Fruit fly (Drosophila melanogaster): ENCODE measurements around the gene sc.

The sc gene

DNA sequence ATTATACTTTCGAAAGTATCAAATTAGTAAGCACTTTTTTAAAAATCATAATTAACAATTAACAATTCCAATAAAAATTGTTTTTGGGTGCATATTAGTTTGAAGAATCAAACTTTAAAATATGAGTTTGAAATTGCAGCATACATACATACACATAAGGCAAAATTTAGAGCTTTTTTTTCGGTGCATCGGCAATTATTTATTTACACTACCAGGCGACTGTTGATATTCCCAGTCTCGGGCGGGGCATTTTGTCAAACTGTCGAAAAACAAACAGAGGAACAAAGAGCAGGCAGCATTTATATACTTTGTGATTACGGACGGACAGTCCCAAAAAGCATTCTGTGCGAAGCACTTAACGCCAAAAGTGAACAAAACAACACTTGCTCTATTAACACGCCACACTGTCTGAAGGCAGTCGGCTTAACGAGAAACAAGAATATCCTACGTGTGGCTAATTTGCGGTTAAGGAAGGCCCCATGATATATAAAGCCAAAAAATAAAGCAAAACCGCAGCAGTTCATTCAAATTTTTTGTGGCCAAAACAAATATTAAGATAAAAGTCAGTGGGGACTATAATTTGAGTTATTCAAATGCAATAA is 33.7 kb upstream of the sc start (continued):
- no peak for TF ChIP-seq net (GFP tag; optimal IDR thresholded peaks at IDR 0.05)
- TF ChIP-seq Hr39 (GFP tag; optimal IDR thresholded peaks at IDR 0.05) = no peak

DNA sequence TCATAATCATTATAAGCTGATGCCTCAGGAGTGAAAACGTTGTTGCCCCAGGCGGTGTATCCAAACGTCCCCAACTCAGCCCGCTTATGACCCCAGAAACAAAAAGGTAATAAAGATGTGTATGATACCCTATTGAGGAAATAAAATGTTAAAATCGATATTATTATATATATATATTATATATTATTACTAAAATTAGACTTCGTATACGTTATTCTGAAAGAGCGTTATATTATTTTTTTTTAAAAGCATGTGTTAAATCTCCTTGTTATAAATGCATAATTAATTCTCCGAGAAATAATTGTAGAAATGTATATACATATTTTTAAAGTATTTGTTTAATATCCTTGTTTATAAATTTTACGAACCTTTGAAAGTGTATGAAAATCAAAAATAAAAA is 31.9 kb upstream of the sc start:
- TF ChIP-seq CG8632 (GFP tag; optimal IDR thresholded peaks at IDR 0.05) (peak; percentile 54), Eip78C (GFP tag) (peak; percentile 55), eg (GFP tag; IDR thresholded peaks at IDR 0.05) (no peak), CG11294 (GFP tag; IDR thresholded peaks at IDR 0.05) (no peak), CG6792 (GFP tag; optimal IDR thresholded peaks at IDR 0.05) (no peak), Hr38 (GFP tag; optimal IDR thresholded peaks at IDR 0.05) (no peak), cyc (GFP tag; optimal IDR thresholded peaks at IDR 0.05) (no peak), salr (GFP tag; optimal IDR thresholded peaks at IDR 0.05) (no peak), CG32006 (GFP tag; optimal IDR thresholded peaks at IDR 0.05) (peak; percentile 72), Smox (GFP tag; optimal IDR thresholded peaks at IDR 0.05) (no peak), CG8119 (GFP tag; IDR thresholded peaks at IDR 0.05) (peak; percentile 62; the same call in 2 of the 3 replicates), Ets96B (tag; optimal IDR thresholded peaks at IDR 0.05) (peak; percentile 42), lz (GFP tag; optimal IDR thresholded peaks at IDR 0.05) (no peak), CG10669 (GFP tag; optimal IDR thresholded peaks at IDR 0.05) (no peak), Sox15 (GFP tag; optimal IDR thresholded peaks at IDR 0.05) (no peak), CG3032 (tag; optimal IDR thresholded peaks at IDR 0.05) (peak; percentile 53), Blimp-1 (GFP tag; optimal IDR thresholded peaks at IDR 0.05) (no peak), pdm3 (GFP tag; optimal IDR thresholded peaks at IDR 0.05) (no peak), CG11902 (GFP tag; optimal IDR thresholded peaks at IDR 0.05) (no peak), Hr39 (GFP tag; optimal IDR thresholded peaks at IDR 0.05) (no peak), dsx (GFP tag; optimal IDR thresholded peaks at IDR 0.05; ENCODE audit: poor library complexity, severe bottlenecking) (peak; percentile 39), OdsH (GFP tag; optimal IDR thresholded peaks at IDR 0.05) (peak; percentile 1), vri (GFP tag; optimal IDR thresholded peaks at IDR 0.05) (no peak), CG15336 (GFP tag; IDR thresholded peaks at IDR 0.05) (0 out of 2 replicates have a peak, but pooled peaks have one; percentile 23), Gug (GFP tag; IDR thresholded peaks at IDR 0.05) (no peak), CG1621 (tag; optimal IDR thresholded peaks at IDR 0.05) (no peak), CG34406 (GFP tag; optimal IDR thresholded peaks at IDR 0.05) (peak; percentile 51), Sox102F (GFP tag; optimal IDR thresholded peaks at IDR 0.05) (no peak), achi (GFP tag; optimal IDR thresholded peaks at IDR 0.05) (peak; percentile 28), fkh (GFP tag; optimal IDR thresholded peaks at IDR 0.05) (no peak), CG4318 (GFP tag; optimal IDR thresholded peaks at IDR 0.05) (no peak), CG7368 (GFP tag; optimal IDR thresholded peaks at IDR 0.05) (no peak), CG9139 (GFP tag; optimal IDR thresholded peaks at IDR 0.05) (no peak), svp (GFP tag) (no peak), fd85E (GFP tag; optimal IDR thresholded peaks at IDR 0.05) (no peak)

DNA sequence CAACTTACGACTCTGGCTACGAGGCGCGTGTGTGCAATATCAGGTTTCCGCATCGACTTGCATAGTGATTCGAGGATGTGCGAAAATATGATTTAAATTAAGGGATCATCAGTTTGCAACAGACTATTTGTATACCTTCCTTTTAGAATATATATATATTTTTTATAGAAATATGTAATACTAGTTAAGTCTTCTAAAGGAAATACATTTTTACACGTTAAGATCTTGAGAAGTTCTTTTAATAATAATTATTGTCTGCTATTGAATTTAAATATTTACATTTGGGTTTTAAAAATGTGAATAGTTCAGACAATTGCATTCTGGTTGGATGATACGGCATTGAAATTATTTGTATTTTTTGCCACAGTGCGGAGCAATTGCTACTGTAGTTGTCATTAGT is 29.0 kb upstream of the sc start:
- TF ChIP-seq Sox15 (GFP tag; optimal IDR thresholded peaks at IDR 0.05) (peak; percentile 8), topi (GFP tag; optimal IDR thresholded peaks at IDR 0.05) (peak; percentile 36), CG6854 (GFP tag; optimal IDR thresholded peaks at IDR 0.05) (no peak), net (GFP tag; optimal IDR thresholded peaks at IDR 0.05) (peak; percentile 5), CG8632 (GFP tag; optimal IDR thresholded peaks at IDR 0.05) (peak; percentile 55), cyc (GFP tag; optimal IDR thresholded peaks at IDR 0.05) (no peak), Met (GFP tag; optimal IDR thresholded peaks at IDR 0.05) (peak; percentile 43), fkh (GFP tag; optimal IDR thresholded peaks at IDR 0.05) (no peak), acj6 (GFP tag; optimal IDR thresholded peaks at IDR 0.05) (peak; percentile 20), CG8119 (GFP tag; IDR thresholded peaks at IDR 0.05) (0 out of 3 replicates have a peak, but pooled peaks have one; percentile 23), Ets21C (GFP tag; optimal IDR thresholded peaks at IDR 0.05) (no peak), Smox (GFP tag; optimal IDR thresholded peaks at IDR 0.05) (no peak), CG6808 (GFP tag; optimal IDR thresholded peaks at IDR 0.05) (peak; percentile 42), fd59A (GFP tag; optimal IDR thresholded peaks at IDR 0.05) (no peak), spab (GFP tag; optimal IDR thresholded peaks at IDR 0.05) (peak; percentile 18), vri (GFP tag; optimal IDR thresholded peaks at IDR 0.05) (no peak), Sox102F (GFP tag; optimal IDR thresholded peaks at IDR 0.05) (peak; percentile 26), CG6792 (GFP tag; optimal IDR thresholded peaks at IDR 0.05) (peak; percentile 38), CG11902 (GFP tag; optimal IDR thresholded peaks at IDR 0.05) (no peak), Gug (GFP tag; IDR thresholded peaks at IDR 0.05) (no peak), Hr38 (GFP tag; optimal IDR thresholded peaks at IDR 0.05) (no peak), CG3919 (GFP tag; optimal IDR thresholded peaks at IDR 0.05) (peak; percentile 27), ss (GFP tag; optimal IDR thresholded peaks at IDR 0.05) (peak in 1 of 2 experiments; percentile 47), Blimp-1 (GFP tag; optimal IDR thresholded peaks at IDR 0.05) (no peak), CG16779 (tag; optimal IDR thresholded peaks at IDR 0.05) (no peak), Hr39 (GFP tag; optimal IDR thresholded peaks at IDR 0.05) (no peak), CG9139 (GFP tag; optimal IDR thresholded peaks at IDR 0.05) (no peak)
